Worm (Caenorhabditis elegans) whole organism, young adult: ENCODE results near the gene srsx-16.

Experiments
- B0261.1 ChIP-seq: sonication (generic microtip); optimal IDR thresholded peaks from 2 replicates; lab custom pipeline; 2016; ENCODE audit warnings: mild to moderate bottlenecking, missing genetic modification characterization, moderate library complexity, missing compliant biosample characterization
- C06A6.2 ChIP-seq: fragments of 200-800 bp; sonication (Bioruptor generic); conservative IDR thresholded peaks from 2 replicates; pipeline ENCODE4 v1.3.6; 2022; ENCODE audit warnings: missing genetic modification characterization, missing compliant biosample characterization
- D2030.7 ChIP-seq: fragments of 200-800 bp; sonication (Bioruptor generic); IDR thresholded peaks from 2 replicates; pipeline ENCODE4 v1.3.6; 2022; ENCODE audit warnings: missing genetic modification reagents, missing genetic modification characterization, missing compliant biosample characterization
- F23B12.7 ChIP-seq: sonication (generic microtip); optimal IDR thresholded peaks from 2 replicates; lab custom pipeline; 2017; ENCODE audit warnings: missing genetic modification characterization, mild to moderate bottlenecking, missing compliant biosample characterization, antibody characterized with exemption, moderate library complexity; ENCODE audit not compliant: insufficient read depth
- T26A5.8 ChIP-seq: sonication (generic microtip); optimal IDR thresholded peaks from 2 replicates; lab custom pipeline; 2016; ENCODE audit warnings: missing genetic modification characterization, missing compliant biosample characterization
- aptf-3 ChIP-seq: fragments of 200-800 bp; sonication (Bioruptor generic); IDR thresholded peaks from 2 replicates; pipeline ENCODE4 v1.3.6; 2022; ENCODE audit warnings: missing genetic modification characterization, missing compliant biosample characterization
- atf-7 ChIP-seq: sonication (generic microtip); optimal IDR thresholded peaks from 2 replicates; lab custom pipeline; 2017; ENCODE audit warnings: mild to moderate bottlenecking, missing genetic modification characterization, missing compliant biosample characterization
- athp-1 ChIP-seq: sonication (generic microtip); optimal IDR thresholded peaks from 2 replicates; lab custom pipeline; 2017; ENCODE audit warnings: mild to moderate bottlenecking, missing genetic modification characterization, missing compliant biosample characterization
- attf-3 ChIP-seq: fragments of 200-800 bp; sonication (Bioruptor generic); conservative IDR thresholded peaks from 2 replicates; pipeline ENCODE4 v1.3.6; 2022; ENCODE audit warnings: missing genetic modification reagents, missing genetic modification characterization, missing compliant biosample characterization
- attf-6 ChIP-seq: fragments of 200-800 bp; sonication (Bioruptor generic); IDR thresholded peaks from 2 replicates; pipeline ENCODE4 v1.3.6; 2022; ENCODE audit warnings: missing genetic modification reagents, missing genetic modification characterization, missing compliant biosample characterization
- bed-1 ChIP-seq: fragments of 200-800 bp; sonication (Bioruptor generic); IDR thresholded peaks from 2 replicates; pipeline ENCODE4 v1.3.6; 2022; ENCODE audit warnings: missing genetic modification reagents, missing genetic modification characterization, missing compliant biosample characterization
- bed-2 ChIP-seq: fragments of 200-800 bp; sonication (Bioruptor generic); IDR thresholded peaks from 2 replicates; pipeline ENCODE4 v1.3.6; 2022; ENCODE audit warnings: missing genetic modification reagents, missing genetic modification characterization, missing compliant biosample characterization
- die-1 ChIP-seq: sonication (generic microtip); optimal IDR thresholded peaks from 2 replicates; lab custom pipeline; 2016; ENCODE audit warnings: missing genotype, mild to moderate bottlenecking, missing genetic modification characterization, missing compliant biosample characterization
- dox-1 ChIP-seq: fragments of 200-800 bp; sonication (Bioruptor generic); IDR thresholded peaks from 2 replicates; pipeline ENCODE4 v1.3.6; 2022; ENCODE audit warnings: missing genetic modification reagents, missing genetic modification characterization, missing compliant biosample characterization
- dpl-1 ChIP-seq: fragments of 150-350 bp; optimal IDR thresholded peaks from 2 replicates; lab custom pipeline; 2014; ENCODE audit warnings: missing biosample characterization, missing genetic modification reagents, missing genetic modification characterization
- ets-4 ChIP-seq: fragments of 200-800 bp; sonication (Bioruptor generic); optimal IDR thresholded peaks from 2 replicates; lab custom pipeline; 2018; ENCODE audit warnings: mild to moderate bottlenecking, missing genetic modification characterization, missing compliant biosample characterization
- gei-17 ChIP-seq: fragments of 200-800 bp; sonication (Bioruptor generic); optimal IDR thresholded peaks from 2 replicates; lab custom pipeline; 2018; ENCODE audit warnings: mild to moderate bottlenecking, missing genetic modification characterization, missing compliant biosample characterization
- hlh-12 ChIP-seq: sonication (generic microtip); optimal IDR thresholded peaks from 2 replicates; lab custom pipeline; 2016; ENCODE audit warnings: missing genetic modification characterization, missing compliant biosample characterization
- hrde-1 ChIP-seq: sonication (generic microtip); optimal IDR thresholded peaks from 2 replicates; lab custom pipeline; 2016; ENCODE audit warnings: missing genetic modification characterization, mild to moderate bottlenecking, missing compliant biosample characterization, moderate library complexity, missing genotype, missing genetic modification reagents, borderline replicate concordance
- lag-1 ChIP-seq: fragments of 200-800 bp; sonication (Bioruptor generic); IDR thresholded peaks from 2 replicates; pipeline ENCODE4 v1.3.6; 2022; ENCODE audit warnings: missing genetic modification reagents, missing genetic modification characterization, missing compliant biosample characterization
- let-526 ChIP-seq: fragments of 200-800 bp; sonication (Bioruptor generic); IDR thresholded peaks from 2 replicates; pipeline ENCODE4 v1.3.6; 2022; ENCODE audit warnings: missing genetic modification reagents, missing genetic modification characterization, missing compliant biosample characterization
- lin-40 ChIP-seq: sonication (generic microtip); optimal IDR thresholded peaks from 2 replicates; lab custom pipeline; 2016; ENCODE audit warnings: missing genetic modification characterization, mild to moderate bottlenecking, missing compliant biosample characterization, missing genotype, missing genetic modification reagents
- lsy-27 ChIP-seq: sonication (generic microtip); optimal IDR thresholded peaks from 2 replicates; lab custom pipeline; 2017; ENCODE audit warnings: missing genetic modification characterization, mild to moderate bottlenecking, missing compliant biosample characterization, antibody characterized with exemption, missing genotype, borderline replicate concordance; ENCODE audit not compliant: insufficient read depth
- madf-6 ChIP-seq: fragments of 200-800 bp; sonication (Bioruptor generic); IDR thresholded peaks from 2 replicates; pipeline ENCODE4 v1.3.6; 2022; ENCODE audit warnings: missing genetic modification reagents, missing genetic modification characterization, missing compliant biosample characterization
- mcd-1 ChIP-seq: fragments of 200-800 bp; sonication (Bioruptor generic); IDR thresholded peaks from 2 replicates; pipeline ENCODE4 v1.3.6; 2022; ENCODE audit warnings: missing genetic modification reagents, missing genetic modification characterization, missing compliant biosample characterization
- mel-28 ChIP-seq: sonication (generic microtip); optimal IDR thresholded peaks from 2 replicates; lab custom pipeline; 2016; ENCODE audit warnings: borderline replicate concordance, mild to moderate bottlenecking, missing genetic modification characterization, missing compliant biosample characterization
- nfya-1 ChIP-seq: sonication (generic microtip); optimal IDR thresholded peaks from 2 replicates; lab custom pipeline; 2017; ENCODE audit warnings: antibody characterized with exemption, missing compliant biosample characterization, missing genetic modification characterization, borderline replicate concordance; ENCODE audit not compliant: insufficient read depth
- nfyb-1 ChIP-seq: fragments of 200-800 bp; sonication (Bioruptor generic); IDR thresholded peaks from 2 replicates; pipeline ENCODE4 v1.3.6; 2022; ENCODE audit warnings: missing genetic modification reagents, missing genetic modification characterization, missing compliant biosample characterization
- pbrm-1 ChIP-seq: fragments of 200-800 bp; sonication (Bioruptor generic); IDR thresholded peaks from 2 replicates; pipeline ENCODE4 v1.3.6; 2022; ENCODE audit warnings: missing genetic modification reagents, missing genetic modification characterization, missing compliant biosample characterization
- rcor-1 ChIP-seq: fragments of 200-800 bp; sonication (Bioruptor generic); IDR thresholded peaks from 2 replicates; pipeline ENCODE4 v1.3.6; 2022; ENCODE audit warnings: missing genetic modification reagents, missing genetic modification characterization, missing compliant biosample characterization
- rpc-1 ChIP-seq, 2 experiments: fragments of 150-350 bp in 1 of 2; sonication (generic microtip) in 1 of 2; optimal IDR thresholded peaks; 2 replicates each; lab custom pipeline; 2014 to 2018; ENCODE audit warnings: missing biosample characterization in 1 of 2, missing genetic modification characterization in 1 of 2, missing genetic modification reagents in 1 of 2, missing genotype in 1 of 2
- snpc-4 ChIP-seq, 5 experiments: fragments of 150-350 bp in 1 of 5; sonication (generic microtip) in 4 of 5; optimal IDR thresholded peaks; 2 replicates each; lab custom pipeline; 2014 to 2018; ENCODE audit warnings: missing genetic modification characterization in 5 of 5, missing biosample characterization in 3 of 5, antibody characterized with exemption in 2 of 5, mild to moderate bottlenecking in 2 of 5, missing compliant biosample characterization in 2 of 5, missing genotype in 2 of 5, moderate library complexity in 2 of 5, missing genetic modification reagents in 1 of 5
- tbx-9 ChIP-seq: sonication (generic microtip); optimal IDR thresholded peaks from 2 replicates; lab custom pipeline; 2016; ENCODE audit warnings: borderline replicate concordance, missing genetic modification characterization, inconsistent platforms, missing compliant biosample characterization
- xnd-1 ChIP-seq: sonication (generic microtip); optimal IDR thresholded peaks from 2 replicates; lab custom pipeline; 2016; ENCODE audit warnings: missing genotype, missing genetic modification reagents, missing genetic modification characterization, missing compliant biosample characterization
- ztf-26 ChIP-seq: sonication (generic microtip); optimal IDR thresholded peaks from 2 replicates; lab custom pipeline; 2017; ENCODE audit warnings: missing genetic modification characterization, missing compliant biosample characterization

Gene srsx-16

ce11 chrIV:5650761-5651332 lies 31.3 kb upstream of the srsx-16 start (continued):
- no peak for TF ChIP-seq F23B12.7 (tag; lab: Kevin White, UChicago)
- TF ChIP-seq attf-6 (GFP tag; lab: Robert Waterston, UW), result peak; percentile 30; the same call in 1 of the 2 replicates
- peak; percentile 39 for TF ChIP-seq hrde-1
- TF ChIP-seq nfyb-1 (GFP tag; lab: Robert Waterston, UW), result 0 out of 2 replicates have a peak, but pooled peaks have one; percentile 43
- TF ChIP-seq nfya-1 (tag; lab: Kevin White, UChicago), result no peak
- TF ChIP-seq C06A6.2 (GFP tag; lab: Robert Waterston, UW), result 0 out of 2 replicates have a peak, but pooled peaks have one; percentile 14
- no peak for TF ChIP-seq ets-4 (GFP tag; lab: Kevin White, UChicago)
- peak; percentile 65 for TF ChIP-seq athp-1 (tag; lab: Kevin White, UChicago)
- no peak for TF ChIP-seq B0261.1 (tag; lab: Kevin White, UChicago)
- TF ChIP-seq T26A5.8 (tag; lab: Kevin White, UChicago), result no peak
- no peak for TF ChIP-seq D2030.7 (GFP tag; lab: Robert Waterston, UW)
- TF ChIP-seq pbrm-1 (GFP tag; lab: Robert Waterston, UW), result no peak
- TF ChIP-seq gei-17 (GFP tag; lab: Kevin White, UChicago), result no peak

ce11 chrIV:5649073-5649583 lies 29.6 kb upstream of the srsx-16 start, which contains the start of gene csn-5:
Gene csn-5, plus strand, starts transcription at chrIV:5649533.
- TF ChIP-seq lag-1 (GFP tag; lab: Robert Waterston, UW) (no peak), lin-40 (tag; lab: Kevin White, UChicago) (no peak), lsy-27 (no peak), mel-28 (tag; lab: Kevin White, UChicago) (no peak), dpl-1 (GFP tag; lab: Kevin White, UChicago) (no peak), dox-1 (no peak), let-526 (GFP tag; lab: Robert Waterston, UW) (no peak), ztf-26 (tag; lab: Kevin White, UChicago) (no peak), madf-6 (GFP tag; lab: Robert Waterston, UW) (no peak), snpc-4 (GFP tag; optimal IDR thresholded peaks at IDR 0.05; lab: Kevin White, UChicago) (no peak), snpc-4 (tag; optimal IDR thresholded peaks at IDR 0.05; lab: Kevin White, UChicago) (peak in 1 of 4 experiments; percentile 6), hlh-12 (no peak), attf-3 (GFP tag; lab: Robert Waterston, UW) (peak; percentile 90), rpc-1 (optimal IDR thresholded peaks at IDR 0.05; lab: Kevin White, UChicago) (no peak), rpc-1 (tag; optimal IDR thresholded peaks at IDR 0.05; lab: Kevin White, UChicago) (no peak), atf-7 (tag; lab: Kevin White, UChicago) (no peak)

ce11 chrIV:5645514-5646052 lies 26.0 kb upstream of the srsx-16 start, which contains the start of the genes srd-8 and B0547.2:
Gene srd-8, minus strand, starts transcription at chrIV:5645614.
Gene B0547.2, plus strand, starts transcription at chrIV:5646002.
- TF ChIP-seq bed-1 (GFP tag; lab: Robert Waterston, UW) (no peak), die-1 (tag; lab: Kevin White, UChicago) (no peak), aptf-3 (GFP tag; lab: Robert Waterston, UW) (no peak), bed-2 (no peak), tbx-9 (tag; lab: Kevin White, UChicago) (no peak), xnd-1 (tag; lab: Kevin White, UChicago) (no peak), mcd-1 (GFP tag; lab: Robert Waterston, UW) (no peak), rcor-1 (GFP tag; lab: Robert Waterston, UW) (no peak)
